Fruit fly (Drosophila melanogaster): Measurements from ENCODE around the gene Psf3.

dm6 chrX:10397514-10398133 lies 12.0 kb upstream of the Psf3 start:
- TF ChIP-seq CG16779 (tag; optimal IDR thresholded peaks at IDR 0.05) (no peak), ss (GFP tag; optimal IDR thresholded peaks at IDR 0.05) (no peak), salr (GFP tag; optimal IDR thresholded peaks at IDR 0.05) (no peak), CG11294 (GFP tag; IDR thresholded peaks at IDR 0.05) (no peak), CG1621 (tag; optimal IDR thresholded peaks at IDR 0.05) (no peak), CG15336 (GFP tag; IDR thresholded peaks at IDR 0.05) (0 out of 2 replicates have a peak, but pooled peaks have one; percentile 18)
